Worm (Caenorhabditis elegans): ENCODE data around the gene R05H5.3.

DNA sequence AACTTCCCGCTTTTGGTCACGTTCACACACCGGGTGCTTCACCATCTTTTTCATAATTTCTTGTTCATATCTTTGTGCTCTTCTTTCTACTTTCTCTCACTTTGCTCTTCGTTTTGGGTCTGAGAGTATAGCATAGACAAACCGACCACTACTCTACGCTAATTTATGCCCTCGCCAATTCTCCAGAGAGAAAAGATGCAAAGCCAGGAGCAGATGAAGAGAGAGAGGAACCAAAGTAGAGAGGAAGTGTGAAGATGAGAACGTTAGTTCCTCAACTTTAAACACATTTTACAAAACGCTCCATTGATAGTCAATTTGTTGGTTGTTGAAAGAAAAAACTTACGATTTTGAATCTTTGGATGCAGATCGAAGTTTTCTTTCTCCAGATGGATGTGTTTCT lies 29.7 kb upstream of the R05H5.3 start:
- TF ChIP-seq ztf-25 (GFP tag; IDR thresholded peaks at IDR 0.05) (no peak), die-1 (tag; optimal IDR thresholded peaks at IDR 0.05) (no peak), ets-4 (GFP tag; optimal IDR thresholded peaks at IDR 0.05) (no peak), mcd-1 (GFP tag; IDR thresholded peaks at IDR 0.05) (no peak), nfya-1 (tag; optimal IDR thresholded peaks at IDR 0.05; ENCODE audit: borderline replicate concordance, insufficient read depth) (no peak), rpc-1 (optimal IDR thresholded peaks at IDR 0.05) (no peak), rpc-1 (tag; optimal IDR thresholded peaks at IDR 0.05) (no peak), pha-4 (tag; optimal IDR thresholded peaks at IDR 0.05) (no peak), bed-1 (GFP tag; IDR thresholded peaks at IDR 0.05) (no peak), gei-17 (GFP tag; optimal IDR thresholded peaks at IDR 0.05) (no peak)

Measured in whole organism, young adult.